Fruit fly (Drosophila melanogaster): ENCODE results near the gene COX8.

COX8 gene

dm6 chr3L:21516716-21517266 lies 22.5 kb downstream of the COX8 start (continued):
- TF ChIP-seq CG7368 (GFP tag; optimal IDR thresholded peaks at IDR 0.05) = peak; percentile 36
- TF ChIP-seq CG9139 (GFP tag; optimal IDR thresholded peaks at IDR 0.05) = no peak
- TF ChIP-seq CG11762 (GFP tag; optimal IDR thresholded peaks at IDR 0.05; ENCODE audit: insufficient read depth) = peak; percentile 50
- TF ChIP-seq fd59A (GFP tag; optimal IDR thresholded peaks at IDR 0.05) = no peak
- peak; percentile 44 for TF ChIP-seq Lpt (GFP tag; optimal IDR thresholded peaks at IDR 0.05)
- peak; percentile 25 for TF ChIP-seq net (GFP tag; optimal IDR thresholded peaks at IDR 0.05)
- no peak for TF ChIP-seq Blimp-1 (GFP tag; optimal IDR thresholded peaks at IDR 0.05)
- TF ChIP-seq CG3919 (GFP tag; optimal IDR thresholded peaks at IDR 0.05) = peak; percentile 32
- TF ChIP-seq topi (GFP tag; optimal IDR thresholded peaks at IDR 0.05) = peak; percentile 52
- peak; percentile 18 for TF ChIP-seq CG8319 (GFP tag; optimal IDR thresholded peaks at IDR 0.05)
- TF ChIP-seq CG6276 (GFP tag; optimal IDR thresholded peaks at IDR 0.05) = no peak
- peak; percentile 23 for TF ChIP-seq dsx (GFP tag; optimal IDR thresholded peaks at IDR 0.05; ENCODE audit: poor library complexity, severe bottlenecking)
- TF ChIP-seq CG6792 (GFP tag; optimal IDR thresholded peaks at IDR 0.05) = peak; percentile 57
- peak in 1 of 2 experiments; percentile 43 for TF ChIP-seq ss (GFP tag; optimal IDR thresholded peaks at IDR 0.05)
- TF ChIP-seq OdsH (GFP tag; optimal IDR thresholded peaks at IDR 0.05) = peak; percentile 49
- peak; percentile 50 for TF ChIP-seq CG10631 (GFP tag; optimal IDR thresholded peaks at IDR 0.05)

- TF ChIP-seq dsx (GFP tag; optimal IDR thresholded peaks at IDR 0.05; ENCODE audit: poor library complexity, severe bottlenecking) = peak; percentile 77
- peak; percentile 72 for TF ChIP-seq Ets96B (tag; optimal IDR thresholded peaks at IDR 0.05)
- peak; percentile 75 for TF ChIP-seq CG8319 (GFP tag; optimal IDR thresholded peaks at IDR 0.05)
- peak; percentile 77 for TF ChIP-seq Lpt (GFP tag; optimal IDR thresholded peaks at IDR 0.05)
- peak; percentile 66 for TF ChIP-seq dac (GFP tag; optimal IDR thresholded peaks at IDR 0.05)
- peak; percentile 77 for TF ChIP-seq Met (GFP tag; optimal IDR thresholded peaks at IDR 0.05)
- peak; percentile 67 for TF ChIP-seq spab (GFP tag; optimal IDR thresholded peaks at IDR 0.05)
- TF ChIP-seq Eip93F (GFP tag; optimal IDR thresholded peaks at IDR 0.05) = peak; percentile 71
- TF ChIP-seq CG34406 (GFP tag; optimal IDR thresholded peaks at IDR 0.05) = peak; percentile 86
- peak; percentile 26 to 84 for TF ChIP-seq salr (GFP tag; optimal IDR thresholded peaks at IDR 0.05)
- TF ChIP-seq fd59A (GFP tag; optimal IDR thresholded peaks at IDR 0.05) = peak; percentile 63
- TF ChIP-seq topi (GFP tag; optimal IDR thresholded peaks at IDR 0.05) = peak; percentile 66
- TF ChIP-seq CG16779 (tag; optimal IDR thresholded peaks at IDR 0.05) = no peak
- TF ChIP-seq Eip75B (GFP tag; optimal IDR thresholded peaks at IDR 0.05) = peak; percentile 66
- TF ChIP-seq CG11294 (GFP tag; IDR thresholded peaks at IDR 0.05) = peak; percentile 76
- TF ChIP-seq CG3919 (GFP tag; optimal IDR thresholded peaks at IDR 0.05) = peak; percentile 85
- peak; percentile 78 for TF ChIP-seq CG10669 (GFP tag; optimal IDR thresholded peaks at IDR 0.05)
- no peak for TF ChIP-seq CG6276 (GFP tag; optimal IDR thresholded peaks at IDR 0.05)
- peak; percentile 59 for TF ChIP-seq CG6854 (GFP tag; optimal IDR thresholded peaks at IDR 0.05)
- TF ChIP-seq cyc (GFP tag; optimal IDR thresholded peaks at IDR 0.05) = peak; percentile 78
- TF ChIP-seq eg (GFP tag; IDR thresholded peaks at IDR 0.05) = peak; percentile 83
- TF ChIP-seq CG9139 (GFP tag; optimal IDR thresholded peaks at IDR 0.05) = peak; percentile 49
- TF ChIP-seq acj6 (GFP tag; optimal IDR thresholded peaks at IDR 0.05) = peak; percentile 86
- TF ChIP-seq lz (GFP tag; optimal IDR thresholded peaks at IDR 0.05) = peak; percentile 67
- no peak for TF ChIP-seq svp (GFP tag)
- TF ChIP-seq Blimp-1 (GFP tag; optimal IDR thresholded peaks at IDR 0.05) = peak; percentile 69
- TF ChIP-seq Smox (GFP tag; optimal IDR thresholded peaks at IDR 0.05) = peak; percentile 77
- peak; percentile 90 for TF ChIP-seq CG10631 (GFP tag; optimal IDR thresholded peaks at IDR 0.05)
- peak; percentile 74 for TF ChIP-seq Hr39 (GFP tag; optimal IDR thresholded peaks at IDR 0.05)
- peak; percentile 79 for TF ChIP-seq pdm3 (GFP tag; optimal IDR thresholded peaks at IDR 0.05)
- peak; percentile 80 for TF ChIP-seq Sox15 (GFP tag; optimal IDR thresholded peaks at IDR 0.05)
- TF ChIP-seq fkh (GFP tag; optimal IDR thresholded peaks at IDR 0.05) = peak; percentile 60
- peak; percentile 83 for TF ChIP-seq Sox102F (GFP tag; optimal IDR thresholded peaks at IDR 0.05)
- TF ChIP-seq CG31627 (GFP tag; optimal IDR thresholded peaks at IDR 0.05) = peak; percentile 72
- peak; percentile 70 for TF ChIP-seq Ets21C (GFP tag; optimal IDR thresholded peaks at IDR 0.05)
- TF ChIP-seq esn (GFP tag; optimal IDR thresholded peaks at IDR 0.05) = peak; percentile 82
- TF ChIP-seq Eip78C (GFP tag) = peak; percentile 92
- peak; percentile 71 for TF ChIP-seq CG6792 (GFP tag; optimal IDR thresholded peaks at IDR 0.05)
- peak; percentile 75 for TF ChIP-seq CG15336 (GFP tag; IDR thresholded peaks at IDR 0.05)
- peak; percentile 84 for TF ChIP-seq CG11902 (GFP tag; optimal IDR thresholded peaks at IDR 0.05)
Observed at dm6 chr3L:21515823-21516715, 23.2 kb downstream of the COX8 start, which contains the start of the genes SAK and Cdk12. SAK (minus strand) TSS chr3L:21515887. Cdk12 (plus strand) TSS chr3L:21516306.
